Fruit fly (Drosophila melanogaster) whole organism, embryonic: ENCODE results near the gene Psf3.

Experiments
- CG10431 ChIP-seq: fragments of 200-800 bp; sonication (Bioruptor generic); optimal IDR thresholded peaks from 3 replicates; lab custom pipeline; 2018; ENCODE audit warnings: missing biosample characterization, mild to moderate bottlenecking, missing genetic modification characterization
- CG11085 ChIP-seq: fragments of 200-800 bp; sonication (Bioruptor generic); IDR thresholded peaks from 2 replicates; pipeline ENCODE4 v1.3.6; 2022; ENCODE audit warnings: missing biosample characterization, missing genetic modification characterization
- CG11456 ChIP-seq: fragments of 200-800 bp; sonication (Bioruptor generic); IDR thresholded peaks from 3 replicates; pipeline ENCODE4 v1.3.6; 2022; ENCODE audit warnings: missing biosample characterization, missing genetic modification characterization
- CG11696 ChIP-seq: fragments of 200-800 bp; sonication (Bioruptor generic); IDR thresholded peaks from 2 replicates; pipeline ENCODE4 v1.3.6; 2022; ENCODE audit warnings: missing biosample characterization, missing genetic modification characterization
- CG14441 ChIP-seq: fragments of 200-800 bp; sonication (Bioruptor generic); IDR thresholded peaks from 2 replicates; pipeline ENCODE4 v1.3.6; 2022; ENCODE audit warnings: missing biosample characterization, missing genetic modification characterization
- CG15269 ChIP-seq: fragments of 200-800 bp; sonication (Bioruptor generic); optimal IDR thresholded peaks from 2 replicates; lab custom pipeline; 2018; ENCODE audit warnings: missing biosample characterization, mild to moderate bottlenecking, missing genetic modification characterization, moderate library complexity
- CG2116 ChIP-seq: fragments of 200-800 bp; sonication (Bioruptor generic); optimal IDR thresholded peaks from 3 replicates; lab custom pipeline; 2018; ENCODE audit warnings: missing biosample characterization, mild to moderate bottlenecking, missing genetic modification characterization
- CG2199 ChIP-seq: fragments of 200-800 bp; sonication (Bioruptor generic); IDR thresholded peaks from 3 replicates; pipeline ENCODE4 v1.3.6; 2022; ENCODE audit warnings: missing biosample characterization, missing genetic modification characterization
- CG2202 ChIP-seq: fragments of 200-800 bp; sonication (Bioruptor generic); optimal IDR thresholded peaks from 2 replicates; lab custom pipeline; 2018; ENCODE audit warnings: missing biosample characterization, mild to moderate bottlenecking, missing genetic modification characterization
- CG2678 ChIP-seq: fragments of 200-800 bp; sonication (Bioruptor generic); optimal IDR thresholded peaks from 3 replicates; lab custom pipeline; 2019; ENCODE audit warnings: missing biosample characterization, mild to moderate bottlenecking, missing genetic modification characterization, moderate library complexity
- CG34376 ChIP-seq: fragments of 200-800 bp; sonication (Bioruptor generic); optimal IDR thresholded peaks from 2 replicates; lab custom pipeline; 2018; ENCODE audit warnings: missing biosample characterization, mild to moderate bottlenecking, missing genetic modification characterization
- CG42726 ChIP-seq: fragments of 200-800 bp; sonication (Bioruptor generic); IDR thresholded peaks from 2 replicates; pipeline ENCODE4 v1.3.6; 2022; ENCODE audit warnings: missing biosample characterization, missing genetic modification characterization; ENCODE audit not compliant: partially characterized antibody
- CG4707 ChIP-seq: fragments of 200-800 bp; sonication (Bioruptor generic); optimal IDR thresholded peaks from 2 replicates; lab custom pipeline; 2018; ENCODE audit warnings: missing biosample characterization, mild to moderate bottlenecking, missing genetic modification characterization, moderate library complexity
- CG9932 ChIP-seq: fragments of 200-800 bp; sonication (Bioruptor generic); IDR thresholded peaks from 2 replicates; pipeline ENCODE4 v1.3.6; 2022; ENCODE audit warnings: missing biosample characterization, missing genetic modification characterization
- CoRest ChIP-seq: fragments of 200-800 bp; sonication (Bioruptor generic); optimal IDR thresholded peaks from 3 replicates; lab custom pipeline; 2018; ENCODE audit warnings: missing biosample characterization, mild to moderate bottlenecking, missing genetic modification characterization, moderate library complexity
- D19B ChIP-seq: fragments of 200-800 bp; sonication (Bioruptor generic); optimal IDR thresholded peaks from 2 replicates; lab custom pipeline; 2017; ENCODE audit warnings: missing biosample characterization, mild to moderate bottlenecking, missing genetic modification characterization
- Dbx ChIP-seq: fragments of 200-800 bp; sonication (Bioruptor generic); IDR thresholded peaks from 3 replicates; pipeline ENCODE4 v1.3.6; 2022; ENCODE audit warnings: missing biosample characterization, missing genetic modification characterization
- Doc2 ChIP-seq: fragments of 200-800 bp; sonication (Bioruptor generic); IDR thresholded peaks from 2 replicates; pipeline ENCODE4 v1.3.6; 2022; ENCODE audit warnings: missing biosample characterization, missing genetic modification characterization
- E2f1 ChIP-seq: fragments of 200-800 bp; sonication (Bioruptor generic); IDR thresholded peaks from 2 replicates; pipeline ENCODE4 v1.3.6; 2022; ENCODE audit warnings: missing biosample characterization, missing genetic modification characterization
- E2f2 ChIP-seq: fragments of 200-800 bp; sonication (Bioruptor generic); IDR thresholded peaks from 2 replicates; pipeline ENCODE4 v1.3.6; 2022; ENCODE audit warnings: missing biosample characterization, missing genetic modification characterization
- HLH54F ChIP-seq: fragments of 200-800 bp; sonication (Bioruptor generic); optimal IDR thresholded peaks from 3 replicates; lab custom pipeline; 2016; ENCODE audit warnings: missing biosample characterization, missing genetic modification characterization
- Hr51 ChIP-seq, 2 experiments: fragments of 200-800 bp; sonication (Bioruptor generic); optimal IDR thresholded peaks; 2 replicates in 1 of 2; 3 replicates in 1 of 2; lab custom pipeline; 2016 to 2018; ENCODE audit warnings: missing biosample characterization in 2 of 2, missing genetic modification characterization in 2 of 2, mild to moderate bottlenecking in 1 of 2, moderate library complexity in 1 of 2
- Kr ChIP-seq: fragments of 200-800 bp; sonication (Bioruptor generic); optimal IDR thresholded peaks from 2 replicates; lab custom pipeline; 2017; ENCODE audit warnings: missing biosample characterization, mild to moderate bottlenecking, missing genetic modification characterization
- Lhr ChIP-seq: fragments of 200-800 bp; sonication (Bioruptor generic); optimal IDR thresholded peaks from 3 replicates; lab custom pipeline; 2017; ENCODE audit warnings: mild to moderate bottlenecking, missing biosample characterization, missing genetic modification reagents, missing genetic modification characterization
- Lpt ChIP-seq: fragments of >200 bp; optimal IDR thresholded peaks from 2 replicates; lab custom pipeline; 2018; ENCODE audit warnings: missing biosample characterization, missing genetic modification characterization
- Mes4 ChIP-seq: fragments of 200-800 bp; sonication (Bioruptor generic); optimal IDR thresholded peaks from 2 replicates; lab custom pipeline; 2016; ENCODE audit warnings: missing biosample characterization, missing genetic modification characterization
- Spps ChIP-seq: fragments of 200-800 bp; sonication (Bioruptor generic); optimal IDR thresholded peaks from 2 replicates; lab custom pipeline; 2018; ENCODE audit warnings: missing biosample characterization, mild to moderate bottlenecking, missing genetic modification characterization
- ase ChIP-seq: fragments of 200-800 bp; sonication (Bioruptor generic); IDR thresholded peaks from 3 replicates; pipeline ENCODE4 v1.3.6; 2022; ENCODE audit warnings: missing biosample characterization, missing genetic modification characterization
- crol ChIP-seq: fragments of 200-800 bp; sonication (Bioruptor generic); IDR thresholded peaks from 2 replicates; pipeline ENCODE4 v1.3.6; 2022; ENCODE audit warnings: missing biosample characterization, missing genetic modification characterization
- dmrt11E ChIP-seq: fragments of 200-800 bp; sonication (Bioruptor generic); optimal IDR thresholded peaks from 3 replicates; lab custom pipeline; 2018; ENCODE audit warnings: missing biosample characterization, mild to moderate bottlenecking, missing genetic modification characterization, moderate library complexity
- fd64A ChIP-seq: fragments of 200-800 bp; sonication (Bioruptor generic); optimal IDR thresholded peaks from 3 replicates; lab custom pipeline; 2018; ENCODE audit warnings: missing biosample characterization, mild to moderate bottlenecking, missing genetic modification characterization
- gcm ChIP-seq: fragments of 200-800 bp; sonication (Bioruptor generic); optimal IDR thresholded peaks from 2 replicates; lab custom pipeline; 2019; ENCODE audit warnings: missing biosample characterization, mild to moderate bottlenecking, missing genetic modification characterization, moderate library complexity
- grn ChIP-seq: fragments of 200-800 bp; sonication (Bioruptor generic); optimal IDR thresholded peaks from 3 replicates; lab custom pipeline; 2017; ENCODE audit warnings: missing biosample characterization, missing genetic modification characterization
- ham ChIP-seq: fragments of 200-800 bp; sonication (Bioruptor generic); IDR thresholded peaks from 2 replicates; pipeline ENCODE4 v1.3.6; 2022; ENCODE audit warnings: missing biosample characterization, missing genetic modification characterization
- insv ChIP-seq, 2 experiments: fragments of 200-800 bp; sonication (Bioruptor generic); optimal IDR thresholded peaks; 3 replicates each; lab custom pipeline; 2016 to 2018; ENCODE audit warnings: missing biosample characterization in 2 of 2, missing genetic modification characterization in 2 of 2
- kay ChIP-seq: fragments of 200-800 bp; sonication (Bioruptor generic); optimal IDR thresholded peaks from 2 replicates; lab custom pipeline; 2016; ENCODE audit warnings: missing biosample characterization, missing genetic modification characterization
- knrl ChIP-seq: fragments of 200-800 bp; sonication (Bioruptor generic); IDR thresholded peaks from 3 replicates; pipeline ENCODE4 v1.3.6; 2022; ENCODE audit warnings: missing biosample characterization, missing genetic modification characterization; ENCODE audit not compliant: partially characterized antibody
- lmd ChIP-seq: fragments of 200-800 bp; sonication (Bioruptor generic); IDR thresholded peaks from 2 replicates; pipeline ENCODE4 v1.3.6; 2022; ENCODE audit warnings: missing biosample characterization, missing genetic modification characterization
- nom ChIP-seq: fragments of 200-800 bp; sonication (Bioruptor generic); optimal IDR thresholded peaks from 2 replicates; lab custom pipeline; 2017; ENCODE audit warnings: missing biosample characterization, missing genetic modification characterization, mild to moderate bottlenecking, moderate library complexity, missing genetic modification reagents
- pho ChIP-seq: fragments of 200-800 bp; sonication (Bioruptor generic); optimal IDR thresholded peaks from 2 replicates; lab custom pipeline; 2016; ENCODE audit warnings: missing biosample characterization, missing genetic modification characterization
- pita ChIP-seq: fragments of 200-800 bp; sonication (Bioruptor generic); optimal IDR thresholded peaks from 2 replicates; lab custom pipeline; 2017; ENCODE audit warnings: missing biosample characterization, mild to moderate bottlenecking, missing genetic modification characterization
- sd ChIP-seq: fragments of 200-800 bp; sonication (Bioruptor generic); optimal IDR thresholded peaks from 3 replicates; lab custom pipeline; 2018; ENCODE audit warnings: missing biosample characterization, mild to moderate bottlenecking, missing genetic modification characterization, moderate library complexity
- shn ChIP-seq: fragments of 200-800 bp; sonication (Bioruptor generic); optimal IDR thresholded peaks from 3 replicates; lab custom pipeline; 2016; ENCODE audit warnings: missing biosample characterization, missing genetic modification characterization
- sima ChIP-seq: fragments of 200-800 bp; sonication (Bioruptor generic); optimal IDR thresholded peaks from 2 replicates; lab custom pipeline; 2016; ENCODE audit warnings: missing biosample characterization, missing genetic modification characterization
- tin ChIP-seq: fragments of 200-800 bp; sonication (Bioruptor generic); optimal IDR thresholded peaks from 3 replicates; lab custom pipeline; 2016; ENCODE audit warnings: missing biosample characterization, missing genetic modification characterization
- tio ChIP-seq: fragments of 200-800 bp; sonication (Bioruptor generic); optimal IDR thresholded peaks from 2 replicates; lab custom pipeline; 2017; ENCODE audit warnings: missing biosample characterization, missing genetic modification characterization, inconsistent platforms
- tll ChIP-seq, 2 experiments: fragments of 200-800 bp in 1 of 2; fragments of >200 bp in 1 of 2; sonication (Bioruptor generic) in 1 of 2; optimal IDR thresholded peaks; 2 replicates each; lab custom pipeline; 2017 to 2019; ENCODE audit warnings: missing biosample characterization in 2 of 2, missing genetic modification characterization in 2 of 2, mild to moderate bottlenecking in 1 of 2, moderate library complexity in 1 of 2
- wor ChIP-seq: fragments of 200-800 bp; sonication (Bioruptor generic); IDR thresholded peaks from 2 replicates; pipeline ENCODE4 v1.3.6; 2022; ENCODE audit warnings: missing biosample characterization, missing genetic modification characterization
- yki ChIP-seq: fragments of >200 bp; optimal IDR thresholded peaks from 3 replicates; lab custom pipeline; 2018
- zfh1 ChIP-seq: fragments of 200-800 bp; sonication (Bioruptor generic); IDR thresholded peaks from 3 replicates; pipeline ENCODE4 v1.3.6; 2022; ENCODE audit warnings: missing biosample characterization, missing genetic modification characterization

Psf3 gene

dm6 chrX:10398959-10399358 is 13.3 kb upstream of the Psf3 start (continued):
- TF ChIP-seq CG2116 (GFP tag; lab: Kevin White, UChicago) (no peak), sd (tag; lab: Kevin White, UChicago) (peak; percentile 64), Kr (no peak), grn (GFP tag; lab: Kevin White, UChicago) (no peak), Lpt (no peak), wor (GFP tag; lab: Robert Waterston, UW) (no peak), gcm (GFP tag; lab: Kevin White, UChicago) (no peak)

DNA sequence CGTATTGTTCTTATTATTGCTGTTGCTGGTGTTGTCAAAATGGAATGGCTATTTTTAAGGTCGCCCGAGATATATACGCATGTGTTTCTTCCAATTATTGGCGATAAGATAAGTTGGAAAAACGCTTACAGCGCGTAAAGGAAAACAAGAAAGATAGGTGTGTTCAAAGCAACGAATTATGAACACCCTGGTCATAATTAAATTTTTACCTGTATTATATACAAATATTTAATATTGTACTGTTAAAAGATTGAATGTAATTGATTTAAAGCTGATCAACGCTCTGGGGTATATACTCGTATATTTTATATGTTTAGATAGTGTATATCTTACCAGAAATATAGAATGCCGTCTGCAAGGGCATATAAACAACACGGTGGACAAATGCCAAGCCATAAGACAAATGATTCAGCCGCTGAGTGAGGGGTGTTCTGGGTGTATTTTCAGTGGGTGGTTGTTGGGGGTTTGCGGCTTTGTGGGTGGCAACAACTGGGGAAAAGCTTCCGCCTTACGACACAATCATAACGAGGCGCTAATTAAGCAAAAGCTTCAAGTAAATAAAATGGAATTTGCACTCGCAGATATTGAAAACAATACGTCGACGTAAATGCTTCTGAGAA is 12.0 kb upstream of the Psf3 start:
- no peak for TF ChIP-seq pho (GFP tag; lab: Kevin White, UChicago)
- peak; percentile 65 for TF ChIP-seq D19B
- no peak for TF ChIP-seq tll (GFP tag; optimal IDR thresholded peaks at IDR 0.05; lab: Kevin White, UChicago)
- no peak for TF ChIP-seq crol (GFP tag; lab: Robert Waterston, UW)
- no peak for TF ChIP-seq E2f2 (GFP tag; lab: Robert Waterston, UW)
- TF ChIP-seq CG2199 (GFP tag; lab: Robert Waterston, UW): no peak
- no peak for TF ChIP-seq insv (GFP tag; optimal IDR thresholded peaks at IDR 0.05; lab: Kevin White, UChicago)
- no peak for TF ChIP-seq shn (GFP tag; lab: Kevin White, UChicago)
- no peak for TF ChIP-seq CG11456
- TF ChIP-seq CG9932 (GFP tag; lab: Robert Waterston, UW): peak; percentile 46
- no peak for TF ChIP-seq CG4707
- TF ChIP-seq sima (GFP tag; lab: Kevin White, UChicago): no peak
- TF ChIP-seq CG15269: peak; percentile 45
- TF ChIP-seq Mes4 (GFP tag; lab: Kevin White, UChicago): no peak
- no peak for TF ChIP-seq Doc2 (GFP tag; lab: Robert Waterston, UW)
- TF ChIP-seq lmd: peak; percentile 49
- no peak for TF ChIP-seq CG10431 (GFP tag; lab: Kevin White, UChicago)
- TF ChIP-seq zfh1 (GFP tag; lab: Robert Waterston, UW): no peak
- peak; percentile 25 for TF ChIP-seq CG34376 (GFP tag; lab: Kevin White, UChicago)
- peak; percentile 41; the same call in 1 of the 2 replicates for TF ChIP-seq E2f1 (GFP tag; lab: Robert Waterston, UW)
- TF ChIP-seq HLH54F (GFP tag; lab: Kevin White, UChicago): no peak
- TF ChIP-seq CG11696: 0 out of 2 replicates have a peak, but pooled peaks have one; percentile 10
- TF ChIP-seq ase (GFP tag; lab: Robert Waterston, UW): no peak
- TF ChIP-seq CG14441 (GFP tag; lab: Robert Waterston, UW): no peak
- TF ChIP-seq Dbx (GFP tag; lab: Robert Waterston, UW): peak; percentile 61
- TF ChIP-seq tin: no peak
- peak in 1 of 2 experiments; percentile 27 for TF ChIP-seq Hr51 (GFP tag; optimal IDR thresholded peaks at IDR 0.05; lab: Kevin White, UChicago)
- no peak for TF ChIP-seq nom (GFP tag; lab: Kevin White, UChicago)
- TF ChIP-seq CoRest (tag; lab: Kevin White, UChicago): peak; percentile 21
- TF ChIP-seq CG2202 (tag; lab: Kevin White, UChicago): no peak
- no peak for TF ChIP-seq pita (GFP tag; lab: Kevin White, UChicago)
- TF ChIP-seq tio (GFP tag; lab: Kevin White, UChicago): no peak
- no peak for TF ChIP-seq CG11085 (GFP tag; lab: Robert Waterston, UW)
- TF ChIP-seq yki (lab: Kevin White, UChicago): no peak
- TF ChIP-seq kay (GFP tag; lab: Kevin White, UChicago): no peak
- TF ChIP-seq Lhr (GFP tag; lab: Kevin White, UChicago): no peak
- no peak for TF ChIP-seq fd64A (GFP tag; lab: Kevin White, UChicago)
- no peak for TF ChIP-seq ham (GFP tag; lab: Robert Waterston, UW)
- TF ChIP-seq knrl (GFP tag; lab: Robert Waterston, UW): no peak
- TF ChIP-seq Spps (tag; lab: Kevin White, UChicago): no peak
- TF ChIP-seq CG2678 (tag; lab: Kevin White, UChicago): peak; percentile 63
- TF ChIP-seq dmrt11E: no peak
- no peak for TF ChIP-seq CG42726 (GFP tag; lab: Robert Waterston, UW)
